Fruit fly (Drosophila melanogaster) whole organism, prepupa: ENCODE data around the gene enc.

Source experiments
- CG10631 ChIP-seq: fragments of 200-800 bp; sonication (Bioruptor generic); optimal IDR thresholded peaks from 2 replicates; lab custom pipeline; 2016; ENCODE audit warnings: missing biosample characterization, missing genetic modification characterization
- CG10669 ChIP-seq: fragments of 200-800 bp; sonication (Bioruptor generic); optimal IDR thresholded peaks from 3 replicates; lab custom pipeline; 2018; ENCODE audit warnings: missing biosample characterization, mild to moderate bottlenecking, missing genetic modification characterization, moderate library complexity
- CG11762 ChIP-seq: fragments of 200-800 bp; sonication (Bioruptor generic); optimal IDR thresholded peaks from 3 replicates; lab custom pipeline; 2016; ENCODE audit warnings: missing biosample characterization, missing genetic modification characterization; ENCODE audit not compliant: insufficient read depth
- CG11902 ChIP-seq: fragments of 200-800 bp; sonication (Bioruptor generic); optimal IDR thresholded peaks from 3 replicates; lab custom pipeline; 2016; ENCODE audit warnings: missing biosample characterization, missing genetic modification characterization
- CG1621 ChIP-seq: fragments of 200-800 bp; sonication (Bioruptor generic); optimal IDR thresholded peaks from 3 replicates; lab custom pipeline; 2018; ENCODE audit warnings: missing biosample characterization, mild to moderate bottlenecking, missing genetic modification characterization
- CG3032 ChIP-seq: fragments of 200-800 bp; optimal IDR thresholded peaks from 2 replicates; lab custom pipeline; 2019; ENCODE audit warnings: missing biosample characterization, mild to moderate bottlenecking, missing genetic modification characterization, moderate library complexity
- CG31627 ChIP-seq: fragments of 200-800 bp; sonication (Bioruptor generic); optimal IDR thresholded peaks from 3 replicates; lab custom pipeline; 2016; ENCODE audit warnings: missing biosample characterization, missing genetic modification characterization
- CG32006 ChIP-seq: fragments of 200-800 bp; sonication (Bioruptor generic); optimal IDR thresholded peaks from 3 replicates; lab custom pipeline; 2017; ENCODE audit warnings: missing biosample characterization, mild to moderate bottlenecking, missing genetic modification characterization
- CG34406 ChIP-seq: fragments of 200-800 bp; sonication (Bioruptor generic); optimal IDR thresholded peaks from 3 replicates; lab custom pipeline; 2016; ENCODE audit warnings: missing biosample characterization, missing genetic modification characterization
- CG3919 ChIP-seq: fragments of 200-800 bp; sonication (Bioruptor generic); optimal IDR thresholded peaks from 3 replicates; lab custom pipeline; 2016; ENCODE audit warnings: missing biosample characterization, missing genetic modification characterization
- CG6163 ChIP-seq: fragments of 200-800 bp; sonication (Bioruptor generic); IDR thresholded peaks from 3 replicates; pipeline ENCODE4 v1.3.6; 2022; ENCODE audit warnings: missing biosample characterization, missing genetic modification characterization
- CG6792 ChIP-seq: fragments of 200-800 bp; sonication (Bioruptor generic); optimal IDR thresholded peaks from 3 replicates; lab custom pipeline; 2016; ENCODE audit warnings: missing biosample characterization, missing genetic modification characterization
- CG7368 ChIP-seq: fragments of 200-800 bp; sonication (Bioruptor generic); optimal IDR thresholded peaks from 3 replicates; lab custom pipeline; 2016; ENCODE audit warnings: missing biosample characterization, missing genetic modification characterization
- CG8119 ChIP-seq: fragments of 200-800 bp; sonication (Bioruptor generic); IDR thresholded peaks from 3 replicates; pipeline ENCODE4 v1.3.6; 2022; ENCODE audit warnings: missing biosample characterization, missing genetic modification characterization
- Eip75B ChIP-seq: fragments of 200-800 bp; sonication (Bioruptor generic); optimal IDR thresholded peaks from 3 replicates; lab custom pipeline; 2016; ENCODE audit warnings: missing biosample characterization, missing genetic modification characterization
- Eip78C ChIP-seq: fragments of 200-800 bp; sonication (Bioruptor generic); peaks from one replicate; lab custom pipeline; 2016; ENCODE audit warnings: missing biosample characterization, missing genetic modification characterization
- Ets96B ChIP-seq: fragments of 200-800 bp; optimal IDR thresholded peaks from 2 replicates; lab custom pipeline; 2019; ENCODE audit warnings: missing biosample characterization, mild to moderate bottlenecking, missing genetic modification characterization, moderate library complexity
- Gug ChIP-seq: fragments of 200-800 bp; sonication (Bioruptor generic); IDR thresholded peaks from 2 replicates; pipeline ENCODE4 v1.3.6; 2022; ENCODE audit warnings: missing biosample characterization, missing genetic modification characterization
- Hr39 ChIP-seq: fragments of 200-800 bp; sonication (Bioruptor generic); optimal IDR thresholded peaks from 2 replicates; lab custom pipeline; 2016; ENCODE audit warnings: missing biosample characterization, missing genetic modification characterization
- Hr4 ChIP-seq: fragments of 200-800 bp; sonication (Bioruptor generic); optimal IDR thresholded peaks from 3 replicates; lab custom pipeline; 2016; ENCODE audit warnings: missing biosample characterization, missing genetic modification characterization
- Lpt ChIP-seq: fragments of 200-800 bp; sonication (Bioruptor generic); optimal IDR thresholded peaks from 3 replicates; lab custom pipeline; 2016; ENCODE audit warnings: missing biosample characterization, missing genetic modification characterization
- Met ChIP-seq: fragments of 200-800 bp; sonication (Bioruptor generic); optimal IDR thresholded peaks from 3 replicates; lab custom pipeline; 2016; ENCODE audit warnings: missing biosample characterization, missing genetic modification characterization
- OdsH ChIP-seq: fragments of 200-800 bp; sonication (Bioruptor generic); optimal IDR thresholded peaks from 3 replicates; lab custom pipeline; 2016; ENCODE audit warnings: missing biosample characterization, missing genetic modification characterization
- Smox ChIP-seq: fragments of 200-800 bp; sonication (Bioruptor generic); optimal IDR thresholded peaks from 3 replicates; lab custom pipeline; 2016; ENCODE audit warnings: missing biosample characterization, missing genetic modification characterization
- Sox14 ChIP-seq: fragments of 200-800 bp; sonication (Bioruptor generic); optimal IDR thresholded peaks from 3 replicates; lab custom pipeline; 2016; ENCODE audit warnings: missing biosample characterization, missing genetic modification characterization
- achi ChIP-seq: fragments of 200-800 bp; sonication (Bioruptor generic); optimal IDR thresholded peaks from 3 replicates; lab custom pipeline; 2016; ENCODE audit warnings: missing biosample characterization, missing genetic modification characterization
- acj6 ChIP-seq: fragments of 200-800 bp; sonication (Bioruptor generic); optimal IDR thresholded peaks from 3 replicates; lab custom pipeline; 2016; ENCODE audit warnings: missing biosample characterization, missing genetic modification characterization
- dac ChIP-seq: fragments of 200-800 bp; sonication (Bioruptor generic); optimal IDR thresholded peaks from 2 replicates; lab custom pipeline; 2017; ENCODE audit warnings: missing biosample characterization, mild to moderate bottlenecking, missing genetic modification characterization
- dsx ChIP-seq: fragments of 200-800 bp; optimal IDR thresholded peaks from 3 replicates; lab custom pipeline; 2019; ENCODE audit warnings: missing biosample characterization, mild to moderate bottlenecking, missing genetic modification characterization, moderate library complexity; ENCODE audit not compliant: poor library complexity, severe bottlenecking
- eg ChIP-seq: fragments of 200-800 bp; sonication (Bioruptor generic); IDR thresholded peaks from 3 replicates; pipeline ENCODE4 v1.3.6; 2022; ENCODE audit warnings: missing biosample characterization, missing genetic modification characterization
- esn ChIP-seq: fragments of 200-800 bp; sonication (Bioruptor generic); optimal IDR thresholded peaks from 2 replicates; lab custom pipeline; 2016; ENCODE audit warnings: missing biosample characterization, mild to moderate bottlenecking, missing genetic modification characterization, moderate library complexity
- fd59A ChIP-seq: fragments of 200-800 bp; sonication (Bioruptor generic); optimal IDR thresholded peaks from 2 replicates; lab custom pipeline; 2017; ENCODE audit warnings: missing biosample characterization, mild to moderate bottlenecking, missing genetic modification characterization, missing genetic modification reagents
- net ChIP-seq: fragments of 200-800 bp; sonication (Bioruptor generic); optimal IDR thresholded peaks from 3 replicates; lab custom pipeline; 2016; ENCODE audit warnings: missing biosample characterization, missing genetic modification characterization
- pdm3 ChIP-seq: fragments of 200-800 bp; sonication (Bioruptor generic); optimal IDR thresholded peaks from 3 replicates; lab custom pipeline; 2016; ENCODE audit warnings: missing biosample characterization, missing genetic modification characterization
- salr ChIP-seq, 2 experiments: fragments of 200-800 bp; sonication (Bioruptor generic); optimal IDR thresholded peaks; 3 replicates each; lab custom pipeline; 2016 to 2018; ENCODE audit warnings: missing biosample characterization in 2 of 2, missing genetic modification characterization in 2 of 2, mild to moderate bottlenecking in 1 of 2
- spab ChIP-seq: fragments of 200-800 bp; sonication (Bioruptor generic); optimal IDR thresholded peaks from 2 replicates; lab custom pipeline; 2017; ENCODE audit warnings: missing biosample characterization, mild to moderate bottlenecking, missing genetic modification characterization, missing genetic modification reagents
- ss ChIP-seq, 2 experiments: fragments of 200-800 bp; sonication (Bioruptor generic); optimal IDR thresholded peaks; 2 replicates in 1 of 2; 3 replicates in 1 of 2; lab custom pipeline; 2017 to 2018; ENCODE audit warnings: mild to moderate bottlenecking in 2 of 2, missing biosample characterization in 2 of 2, missing genetic modification characterization in 2 of 2, moderate library complexity in 1 of 2
- topi ChIP-seq: fragments of 200-800 bp; sonication (Bioruptor generic); optimal IDR thresholded peaks from 3 replicates; lab custom pipeline; 2016; ENCODE audit warnings: missing biosample characterization, missing genetic modification characterization
- vri ChIP-seq: fragments of 200-800 bp; sonication (Bioruptor generic); optimal IDR thresholded peaks from 3 replicates; lab custom pipeline; 2016; ENCODE audit warnings: missing biosample characterization, mild to moderate bottlenecking, missing genetic modification characterization

Gene enc

DNA sequence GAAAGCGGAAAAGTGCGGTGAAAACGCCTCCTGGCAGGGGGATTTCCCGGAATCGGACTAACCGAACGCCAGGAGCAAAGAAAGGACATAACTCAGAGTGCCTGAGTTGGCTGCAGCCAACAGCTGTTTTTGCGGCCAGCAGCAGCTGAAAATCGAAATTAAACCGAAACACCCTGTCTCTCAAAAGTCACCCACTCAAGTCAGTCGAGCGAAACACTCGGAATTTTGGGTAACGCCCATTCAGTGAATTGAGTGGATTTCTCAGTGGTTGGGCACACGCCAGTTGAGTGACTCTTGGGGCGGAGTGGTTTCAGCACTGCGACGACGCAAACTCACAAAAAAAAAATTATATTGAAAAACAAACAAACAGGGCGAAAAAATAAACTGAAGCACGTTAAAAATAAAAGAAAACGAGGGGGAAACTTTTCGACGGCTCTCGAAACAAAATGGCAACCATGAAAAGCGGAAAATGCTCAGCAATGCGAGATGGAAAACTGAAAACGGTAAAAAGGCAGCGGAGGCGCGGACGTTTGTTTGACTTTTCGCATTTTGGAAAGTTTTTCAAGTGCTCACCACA is 60.3 kb downstream of the enc start (continued):
- TF ChIP-seq net (GFP tag; lab: Kevin White, UChicago), result peak; percentile 81
- peak; percentile 23 for TF ChIP-seq CG32006 (GFP tag; lab: Kevin White, UChicago)
- peak; percentile 35 for TF ChIP-seq vri (GFP tag; lab: Kevin White, UChicago)
- TF ChIP-seq Eip75B, result peak; percentile 66
- no peak for TF ChIP-seq fd59A

DNA sequence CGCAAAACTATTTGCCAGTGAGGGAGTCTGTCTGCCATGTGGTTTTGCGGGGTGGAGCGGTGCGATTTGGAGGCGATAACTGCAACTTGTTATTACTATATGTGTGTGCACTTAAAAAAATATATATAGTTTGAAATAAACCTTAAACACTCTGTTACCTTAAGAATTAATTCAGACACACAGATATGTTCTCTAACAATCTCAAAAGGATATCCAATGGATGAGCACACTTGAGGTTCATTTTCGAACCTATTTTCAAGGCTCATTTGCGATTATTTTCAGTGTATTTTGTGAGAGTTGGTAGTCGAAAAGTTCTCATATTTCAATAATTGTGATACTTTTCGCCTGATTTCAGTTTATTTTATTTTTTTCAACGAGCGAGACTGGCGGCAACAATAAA is 63.6 kb downstream of the enc start:
- no peak for TF ChIP-seq Met (GFP tag; lab: Kevin White, UChicago)
- peak; percentile 17 for TF ChIP-seq Eip78C (GFP tag; lab: Kevin White, UChicago)
- TF ChIP-seq CG31627 (GFP tag; lab: Kevin White, UChicago), result peak; percentile 8

- TF ChIP-seq Hr39 (GFP tag; lab: Kevin White, UChicago) (no peak), achi (GFP tag; lab: Kevin White, UChicago) (no peak), Ets96B (no peak)
These were observed 67.5 kb downstream of the enc start for dm6 chr3L:3885933-3886332.

- TF ChIP-seq Eip75B, result no peak
- TF ChIP-seq Eip78C (GFP tag; lab: Kevin White, UChicago), result no peak
- TF ChIP-seq pdm3 (GFP tag; lab: Kevin White, UChicago), result no peak
- TF ChIP-seq CG3032 (tag; lab: Kevin White, UChicago), result no peak
- no peak for TF ChIP-seq CG1621 (tag; lab: Kevin White, UChicago)
- TF ChIP-seq Hr39 (GFP tag; lab: Kevin White, UChicago), result no peak
- TF ChIP-seq Smox (GFP tag; lab: Kevin White, UChicago), result no peak
- no peak for TF ChIP-seq CG31627 (GFP tag; lab: Kevin White, UChicago)
- TF ChIP-seq dac (GFP tag; lab: Kevin White, UChicago), result no peak
- TF ChIP-seq CG3919 (GFP tag; lab: Kevin White, UChicago), result no peak
- TF ChIP-seq OdsH, result no peak
These were observed 68.9 kb downstream of the enc start for dm6 chr3L:3887392-3887791.

DNA sequence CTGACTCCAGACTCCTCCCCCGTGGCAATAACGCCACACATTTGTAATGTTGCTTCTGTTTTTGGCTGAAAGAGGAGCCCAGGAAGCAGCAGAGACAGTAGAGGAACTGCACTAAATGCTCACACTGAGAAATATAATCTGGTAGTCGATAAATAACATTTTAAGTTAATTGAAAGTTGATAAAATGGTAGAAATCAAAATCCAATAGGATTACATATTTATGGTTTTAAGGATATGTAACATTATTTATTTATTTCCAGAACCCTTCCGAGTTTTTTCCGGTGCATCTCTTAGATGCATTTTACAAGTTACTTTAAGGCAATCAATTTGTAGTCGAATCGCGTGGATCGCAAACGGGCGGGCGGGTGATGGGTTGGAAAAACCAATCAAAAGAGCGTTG is 72.4 kb downstream of the enc start:
- TF ChIP-seq Gug (GFP tag; lab: Robert Waterston, UW) (no peak), CG11902 (GFP tag; lab: Kevin White, UChicago) (no peak), pdm3 (GFP tag; lab: Kevin White, UChicago) (peak; percentile 22), CG10631 (peak; percentile 43), CG3919 (GFP tag; lab: Kevin White, UChicago) (peak; percentile 41), acj6 (GFP tag; lab: Kevin White, UChicago) (peak; percentile 24), OdsH (peak; percentile 16), Ets96B (peak; percentile 41), dsx (peak; percentile 38), esn (GFP tag; lab: Kevin White, UChicago) (peak; percentile 18), Met (GFP tag; lab: Kevin White, UChicago) (peak; percentile 13), Eip75B (peak; percentile 12), Hr39 (GFP tag; lab: Kevin White, UChicago) (peak; percentile 3), CG10669 (GFP tag; lab: Kevin White, UChicago) (peak; percentile 42), CG7368 (no peak), CG32006 (GFP tag; lab: Kevin White, UChicago) (peak; percentile 59), CG3032 (tag; lab: Kevin White, UChicago) (peak; percentile 27), CG31627 (GFP tag; lab: Kevin White, UChicago) (no peak), ss (GFP tag; optimal IDR thresholded peaks at IDR 0.05; lab: Kevin White, UChicago) (no peak), CG6163 (peak; percentile 62; the same call in 2 of the 3 replicates), eg (GFP tag; lab: Robert Waterston, UW) (0 out of 3 replicates have a peak, but pooled peaks have one; percentile 44), CG6792 (peak; percentile 27), CG8119 (peak; percentile 53; the same call in 1 of the 3 replicates), spab (GFP tag; lab: Kevin White, UChicago) (peak; percentile 29), Sox14 (peak; percentile 9), Lpt (GFP tag; lab: Kevin White, UChicago) (peak; percentile 21), fd59A (no peak), CG34406 (GFP tag; lab: Kevin White, UChicago) (peak; percentile 7), CG11762 (no peak), salr (GFP tag; optimal IDR thresholded peaks at IDR 0.05; lab: Kevin White, UChicago) (peak in 1 of 2 experiments; percentile 20), topi (GFP tag; lab: Kevin White, UChicago) (peak; percentile 2), vri (GFP tag; lab: Kevin White, UChicago) (no peak), net (GFP tag; lab: Kevin White, UChicago) (no peak), achi (GFP tag; lab: Kevin White, UChicago) (peak; percentile 21), Hr4 (peak; percentile 30), Eip78C (GFP tag; lab: Kevin White, UChicago) (peak; percentile 73), CG1621 (tag; lab: Kevin White, UChicago) (no peak)
